Worm (Caenorhabditis elegans) whole organism, L1 larva: ENCODE data around the gene F36G3.1.

Experiments
- C04F5.9 ChIP-seq: sonication (generic microtip); optimal IDR thresholded peaks from 2 replicates; lab custom pipeline; 2016; ENCODE audit warnings: missing genetic modification characterization, missing compliant biosample characterization
- C16A3.4 ChIP-seq: fragments of 150-350 bp; optimal IDR thresholded peaks from 2 replicates; lab custom pipeline; 2014; ENCODE audit warnings: missing biosample characterization, missing genetic modification characterization
- C34B4.2 ChIP-seq: sonication (generic microtip); optimal IDR thresholded peaks from 2 replicates; lab custom pipeline; 2017; ENCODE audit warnings: mild to moderate bottlenecking, missing genetic modification characterization, missing compliant biosample characterization
- F16B12.6 ChIP-seq: fragments of 150-350 bp; optimal IDR thresholded peaks from 2 replicates; lab custom pipeline; 2014; ENCODE audit warnings: missing biosample characterization, missing genetic modification characterization
- aly-2 ChIP-seq: fragments of 150-350 bp; optimal IDR thresholded peaks from 2 replicates; lab custom pipeline; 2014; ENCODE audit warnings: missing biosample characterization, missing genetic modification characterization
- blmp-1 ChIP-seq: fragments of 150-350 bp; optimal IDR thresholded peaks from 2 replicates; lab custom pipeline; 2014; ENCODE audit warnings: missing biosample characterization, missing genetic modification characterization
- ceh-8 ChIP-seq: fragments of 200-800 bp; sonication (Bioruptor generic); optimal IDR thresholded peaks from 2 replicates; lab custom pipeline; 2018; ENCODE audit warnings: mild to moderate bottlenecking, missing genetic modification characterization, moderate library complexity, missing compliant biosample characterization
- ceh-82 ChIP-seq, 3 experiments: fragments of 150-350 bp in 1 of 3; sonication (generic microtip) in 2 of 3; optimal IDR thresholded peaks; 2 replicates each; lab custom pipeline; 2014 to 2017; ENCODE audit warnings: missing biosample characterization in 3 of 3, missing genetic modification characterization in 3 of 3
- ceh-90 ChIP-seq: sonication (generic microtip); optimal IDR thresholded peaks from 2 replicates; lab custom pipeline; 2016; ENCODE audit warnings: missing genetic modification characterization, missing compliant biosample characterization
- dpl-1 ChIP-seq, 3 experiments: fragments of 150-350 bp in 2 of 3; sonication (generic microtip) in 1 of 3; optimal IDR thresholded peaks; 2 replicates each; lab custom pipeline; 2014 to 2017; ENCODE audit warnings: missing biosample characterization in 3 of 3, missing genetic modification characterization in 3 of 3, missing genetic modification reagents in 3 of 3
- dsc-1 ChIP-seq: sonication (generic microtip); optimal IDR thresholded peaks from 2 replicates; lab custom pipeline; 2016; ENCODE audit warnings: mild to moderate bottlenecking, missing genetic modification characterization, missing compliant biosample characterization
- efl-1 ChIP-seq, 4 experiments: fragments of 150-350 bp; optimal IDR thresholded peaks in 3 of 4; peaks in 1 of 4; 1 replicate in 1 of 4; 2 replicates in 3 of 4; lab custom pipeline; 2014; ENCODE audit warnings: missing biosample characterization in 2 of 4, missing genetic modification characterization in 2 of 4, missing genetic modification reagents in 2 of 4
- egl-13 ChIP-seq: sonication (generic microtip); optimal IDR thresholded peaks from 2 replicates; lab custom pipeline; 2016; ENCODE audit warnings: missing genotype, missing genetic modification reagents, missing genetic modification characterization, missing compliant biosample characterization
- egl-27 ChIP-seq, 2 experiments: fragments of 150-350 bp in 1 of 2; sonication (generic microtip); optimal IDR thresholded peaks; 3 replicates each; lab custom pipeline; 2017 to 2018; ENCODE audit warnings: missing biosample characterization in 2 of 2, missing genetic modification characterization in 2 of 2, missing genetic modification reagents in 2 of 2
- elt-2 ChIP-seq: sonication (generic microtip); optimal IDR thresholded peaks from 2 replicates; lab custom pipeline; 2016; ENCODE audit warnings: missing genetic modification characterization, mild to moderate bottlenecking, inconsistent platforms, missing compliant biosample characterization, missing genetic modification reagents
- fkh-10 ChIP-seq: sonication (generic microtip); optimal IDR thresholded peaks from 2 replicates; lab custom pipeline; 2017; ENCODE audit warnings: missing biosample characterization, missing genetic modification reagents, missing genetic modification characterization
- fkh-4 ChIP-seq: sonication (generic microtip); optimal IDR thresholded peaks from 2 replicates; lab custom pipeline; 2016; ENCODE audit warnings: missing compliant biosample characterization, missing genetic modification characterization, borderline replicate concordance
- fos-1 ChIP-seq: fragments of 150-350 bp; optimal IDR thresholded peaks from 2 replicates; lab custom pipeline; 2014; ENCODE audit warnings: missing biosample characterization, missing genetic modification characterization
- grh-1 ChIP-seq: fragments of 200-800 bp; sonication (Bioruptor generic); IDR thresholded peaks from 2 replicates; pipeline ENCODE4 v1.3.6; 2022; ENCODE audit warnings: missing genetic modification reagents, missing genetic modification characterization, missing compliant biosample characterization
- jun-1 ChIP-seq: fragments of 150-350 bp; optimal IDR thresholded peaks from 2 replicates; lab custom pipeline; 2014; ENCODE audit warnings: missing biosample characterization, missing genetic modification reagents, missing genetic modification characterization
- lin-14 ChIP-seq: fragments of 200-800 bp; sonication (Bioruptor generic); optimal IDR thresholded peaks from 2 replicates; lab custom pipeline; 2018; ENCODE audit warnings: mild to moderate bottlenecking, missing genetic modification characterization, moderate library complexity, missing compliant biosample characterization
- lin-35 ChIP-seq, 2 experiments: fragments of 150-350 bp; optimal IDR thresholded peaks; 2 replicates each; lab custom pipeline; 2014; ENCODE audit warnings: missing biosample characterization in 2 of 2, missing genetic modification characterization in 2 of 2, missing genetic modification reagents in 2 of 2
- lin-39 ChIP-seq: fragments of 150-350 bp; optimal IDR thresholded peaks from 2 replicates; lab custom pipeline; 2014; ENCODE audit warnings: missing biosample characterization, missing genetic modification reagents, missing genetic modification characterization
- lir-3 ChIP-seq: sonication (generic microtip); optimal IDR thresholded peaks from 2 replicates; lab custom pipeline; 2016; ENCODE audit warnings: mild to moderate bottlenecking, missing genetic modification characterization, moderate library complexity, missing compliant biosample characterization; ENCODE audit not compliant: poor library complexity
- lsy-2 ChIP-seq, 2 experiments: fragments of 150-350 bp; optimal IDR thresholded peaks; 2 replicates each; lab custom pipeline; 2014; ENCODE audit warnings: missing biosample characterization in 2 of 2, missing genetic modification characterization in 2 of 2
- mep-1 ChIP-seq: fragments of 150-350 bp; optimal IDR thresholded peaks from 2 replicates; lab custom pipeline; 2014; ENCODE audit warnings: missing biosample characterization, missing genetic modification characterization
- nhr-19 ChIP-seq: fragments of 200-800 bp; sonication (Bioruptor generic); conservative IDR thresholded peaks from 2 replicates; pipeline ENCODE4 v1.3.6; 2022; ENCODE audit warnings: missing genetic modification characterization, missing compliant biosample characterization
- nhr-20 ChIP-seq: sonication (generic microtip); optimal IDR thresholded peaks from 2 replicates; lab custom pipeline; 2016; ENCODE audit warnings: mild to moderate bottlenecking, missing genetic modification characterization, missing compliant biosample characterization
- nhr-47 ChIP-seq: sonication (generic microtip); optimal IDR thresholded peaks from 2 replicates; lab custom pipeline; 2016; ENCODE audit warnings: mild to moderate bottlenecking, missing genetic modification characterization, moderate library complexity, missing compliant biosample characterization
- nhr-71 ChIP-seq: sonication (generic microtip); optimal IDR thresholded peaks from 2 replicates; lab custom pipeline; 2016; ENCODE audit warnings: mild to moderate bottlenecking, missing genetic modification characterization, moderate library complexity, missing compliant biosample characterization
- nhr-85 ChIP-seq: sonication (generic microtip); peaks from one replicate; lab custom pipeline; 2016; ENCODE audit warnings: missing genetic modification characterization, inconsistent platforms, missing compliant biosample characterization
- nhr-90 ChIP-seq: sonication (generic microtip); optimal IDR thresholded peaks from 2 replicates; lab custom pipeline; 2016; ENCODE audit warnings: mild to moderate bottlenecking, missing genetic modification characterization, missing compliant biosample characterization; ENCODE audit not compliant: poor library complexity
- pax-3 ChIP-seq: fragments of 200-800 bp; sonication (Bioruptor generic); optimal IDR thresholded peaks from 2 replicates; lab custom pipeline; 2018; ENCODE audit warnings: mild to moderate bottlenecking, missing genetic modification characterization, moderate library complexity, missing compliant biosample characterization
- pqm-1 ChIP-seq: sonication (generic microtip); optimal IDR thresholded peaks from 3 replicates; lab custom pipeline; 2017; ENCODE audit warnings: missing biosample characterization, missing genetic modification characterization
- rnt-1 ChIP-seq: sonication (generic microtip); optimal IDR thresholded peaks from 2 replicates; lab custom pipeline; 2016; ENCODE audit warnings: mild to moderate bottlenecking, missing genetic modification characterization, moderate library complexity, missing compliant biosample characterization
- skn-1 ChIP-seq: fragments of 150-350 bp; optimal IDR thresholded peaks from 2 replicates; lab custom pipeline; 2014; ENCODE audit warnings: missing biosample characterization, missing genetic modification characterization
- snu-23 ChIP-seq: sonication (generic microtip); optimal IDR thresholded peaks from 2 replicates; lab custom pipeline; 2016; ENCODE audit warnings: missing genetic modification characterization, missing compliant biosample characterization
- sptf-1 ChIP-seq: fragments of 150-350 bp; optimal IDR thresholded peaks from 2 replicates; lab custom pipeline; 2014; ENCODE audit warnings: missing biosample characterization, missing genetic modification characterization
- swsn-7 ChIP-seq: sonication (generic microtip); optimal IDR thresholded peaks from 2 replicates; lab custom pipeline; 2016; ENCODE audit warnings: missing genetic modification characterization, missing compliant biosample characterization
- tbx-2 ChIP-seq: sonication (generic microtip); optimal IDR thresholded peaks from 2 replicates; lab custom pipeline; 2016; ENCODE audit warnings: missing genetic modification characterization, missing compliant biosample characterization
- unc-130 ChIP-seq: fragments of 150-350 bp; optimal IDR thresholded peaks from 2 replicates; lab custom pipeline; 2017; ENCODE audit warnings: missing biosample characterization, missing genetic modification characterization, inconsistent platforms
- unc-30 ChIP-seq: sonication (generic microtip); optimal IDR thresholded peaks from 2 replicates; lab custom pipeline; 2017; ENCODE audit warnings: missing biosample characterization, missing genetic modification characterization
- vab-15 ChIP-seq: sonication (generic microtip); optimal IDR thresholded peaks from 2 replicates; lab custom pipeline; 2017; ENCODE audit warnings: missing genotype, mild to moderate bottlenecking, missing genetic modification characterization, missing compliant biosample characterization
- xbp-1 ChIP-seq: sonication (generic microtip); optimal IDR thresholded peaks from 2 replicates; lab custom pipeline; 2016; ENCODE audit warnings: missing genetic modification characterization, missing compliant biosample characterization
- zag-1 ChIP-seq: fragments of 150-350 bp; optimal IDR thresholded peaks from 2 replicates; lab custom pipeline; 2014; ENCODE audit warnings: missing biosample characterization, missing genetic modification characterization
- zip-4 ChIP-seq: fragments of 200-800 bp; sonication (Bioruptor generic); optimal IDR thresholded peaks from 2 replicates; lab custom pipeline; 2018; ENCODE audit warnings: mild to moderate bottlenecking, missing genetic modification characterization, moderate library complexity, missing compliant biosample characterization

Gene F36G3.1

DNA sequence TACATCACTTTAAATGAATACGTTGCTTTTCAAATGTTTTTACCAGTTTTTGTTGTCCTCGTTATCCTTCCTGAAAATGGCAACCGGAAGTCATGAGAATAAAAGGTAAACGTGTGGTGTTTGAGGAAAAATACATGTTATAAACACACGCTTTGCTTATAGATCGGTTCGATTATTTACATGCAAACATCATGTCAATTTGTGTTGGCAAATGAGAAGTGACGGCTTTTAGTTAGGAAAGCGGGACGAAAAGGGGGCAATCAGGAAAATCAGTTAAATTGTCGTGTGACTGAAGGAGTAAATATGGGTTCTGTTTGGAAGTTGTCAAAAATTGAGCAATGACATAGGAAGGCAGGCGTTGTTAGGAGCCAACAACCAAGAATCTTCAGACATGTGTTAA is 42.2 kb upstream of the F36G3.1 start, which contains the start of gene rrc-1:
rrc-1 (minus strand) TSS at position 74 of the 400 bp plus-strand sequence.
- no peak for TF ChIP-seq fos-1 (tag; lab: Kevin White, UChicago)
- TF ChIP-seq ceh-8 (GFP tag; lab: Kevin White, UChicago) = peak; percentile 76
- TF ChIP-seq zip-4 (GFP tag; lab: Kevin White, UChicago) = no peak

- TF ChIP-seq unc-130 (peak; percentile 10), C04F5.9 (no peak), ceh-8 (GFP tag; lab: Kevin White, UChicago) (no peak), aly-2 (tag; lab: Kevin White, UChicago) (no peak), ceh-90 (tag; lab: Kevin White, UChicago) (no peak), unc-30 (tag; lab: Kevin White, UChicago) (no peak), grh-1 (GFP tag; lab: Robert Waterston, UW) (no peak), xbp-1 (tag; lab: Kevin White, UChicago) (peak; percentile 54), elt-2 (peak; percentile 36), lin-39 (tag; lab: Kevin White, UChicago) (no peak), swsn-7 (peak; percentile 50), C16A3.4 (peak; percentile 31), vab-15 (tag; lab: Kevin White, UChicago) (no peak), rnt-1 (tag; lab: Kevin White, UChicago) (peak; percentile 60), ceh-82 (tag; optimal IDR thresholded peaks at IDR 0.05; lab: Kevin White, UChicago) (peak in 1 of 3 experiments; percentile 3), nhr-71 (tag; lab: Kevin White, UChicago) (peak; percentile 71), lir-3 (tag; lab: Kevin White, UChicago) (peak; percentile 55), dpl-1 (GFP tag; optimal IDR thresholded peaks at IDR 0.05; lab: Kevin White, UChicago) (peak in 1 of 3 experiments; percentile 5), nhr-85 (tag; lab: Kevin White, UChicago) (peak; percentile 45), pax-3 (tag; lab: Kevin White, UChicago) (no peak), nhr-20 (peak; percentile 64), dsc-1 (tag; lab: Kevin White, UChicago) (peak; percentile 25), sptf-1 (no peak), jun-1 (tag; lab: Kevin White, UChicago) (peak; percentile 71), fkh-10 (GFP tag; lab: Kevin White, UChicago) (no peak), lin-35 (GFP tag; optimal IDR thresholded peaks at IDR 0.05; lab: Kevin White, UChicago) (peak; percentile 36 to 60), egl-27 (tag; optimal IDR thresholded peaks at IDR 0.05; lab: Kevin White, UChicago) (peak; percentile 0 to 22), tbx-2 (tag; lab: Kevin White, UChicago) (peak; percentile 45), skn-1 (tag; lab: Kevin White, UChicago) (peak; percentile 90), zag-1 (tag; lab: Kevin White, UChicago) (no peak), lsy-2 (tag; optimal IDR thresholded peaks at IDR 0.05; lab: Kevin White, UChicago) (peak; percentile 27 to 67), lin-14 (GFP tag; lab: Kevin White, UChicago) (peak; percentile 89), nhr-47 (tag; lab: Kevin White, UChicago) (peak; percentile 29), F16B12.6 (tag; lab: Kevin White, UChicago) (no peak), pqm-1 (tag; lab: Kevin White, UChicago) (no peak), nhr-19 (GFP tag; lab: Robert Waterston, UW) (peak; percentile 25; the same call in 1 of the 2 replicates), fkh-4 (tag; lab: Kevin White, UChicago) (no peak), snu-23 (GFP tag; lab: Kevin White, UChicago) (peak; percentile 76), C34B4.2 (tag; lab: Kevin White, UChicago) (no peak), nhr-90 (tag; lab: Kevin White, UChicago) (peak; percentile 33), mep-1 (tag; lab: Kevin White, UChicago) (peak; percentile 62), efl-1 (optimal IDR thresholded peaks at IDR 0.05; lab: Kevin White, UChicago) (peak in 1 of 2 experiments; percentile 51), efl-1 (GFP tag; optimal IDR thresholded peaks at IDR 0.05 in 1 of 2; lab: Kevin White, UChicago) (peak in 1 of 2 experiments; percentile 47), blmp-1 (peak; percentile 56), egl-13 (tag; lab: Kevin White, UChicago) (no peak)
Measured at ce11 chrX:9822606-9823264, 33.7 kb upstream of the F36G3.1 start.
